Fruit fly (Drosophila melanogaster) whole organism, wandering third instar larva: ENCODE results near the gene Ced-12.

Experiments used
- Abd-B ChIP-seq: fragments of >200 bp; optimal IDR thresholded peaks from 2 replicates; lab custom pipeline; 2017; ENCODE audit warnings: missing biosample characterization, missing genetic modification characterization
- CG32264 ChIP-seq: fragments of 200-800 bp; sonication (Bioruptor generic); optimal IDR thresholded peaks from 2 replicates; lab custom pipeline; 2016; ENCODE audit warnings: missing biosample characterization, missing genetic modification characterization
- CG9705 ChIP-seq: fragments of 200-800 bp; sonication (Bioruptor generic); optimal IDR thresholded peaks from 2 replicates; lab custom pipeline; 2018; ENCODE audit warnings: missing biosample characterization, mild to moderate bottlenecking, missing genetic modification characterization
- CrebA ChIP-seq: fragments of 200-800 bp; sonication (Bioruptor generic); optimal IDR thresholded peaks from 2 replicates; lab custom pipeline; 2016; ENCODE audit warnings: missing biosample characterization, mild to moderate bottlenecking, missing genetic modification characterization, borderline replicate concordance
- Dfd ChIP-seq: fragments of >200 bp; optimal IDR thresholded peaks from 2 replicates; lab custom pipeline; 2017; ENCODE audit warnings: missing biosample characterization, missing genetic modification characterization
- Dif ChIP-seq: fragments of 200-275, 200-300 bp; sonication (Bioruptor generic); optimal IDR thresholded peaks from 2 replicates; lab custom pipeline; 2018; ENCODE audit warnings: missing biosample characterization, missing genetic modification characterization; ENCODE audit not compliant: partially characterized antibody
- GATAd ChIP-seq: sonication (Bioruptor generic); optimal IDR thresholded peaks from 2 replicates; lab custom pipeline; 2016; ENCODE audit warnings: missing biosample characterization, missing genetic modification characterization
- HLH106 ChIP-seq: fragments of 200-800 bp; optimal IDR thresholded peaks from 3 replicates; lab custom pipeline; 2019; ENCODE audit warnings: missing biosample characterization, mild to moderate bottlenecking, missing genetic modification characterization, moderate library complexity
- Hnf4 ChIP-seq: fragments of 200-800 bp; sonication (Bioruptor generic); optimal IDR thresholded peaks from 2 replicates; lab custom pipeline; 2016; ENCODE audit warnings: missing biosample characterization, mild to moderate bottlenecking, missing genetic modification characterization
- Hr78 ChIP-seq: fragments of >200 bp; optimal IDR thresholded peaks from 2 replicates; lab custom pipeline; 2017; ENCODE audit warnings: missing biosample characterization, missing genetic modification characterization
- Hr83 ChIP-seq: fragments of 200-300 bp; sonication (Bioruptor generic); optimal IDR thresholded peaks from 2 replicates; lab custom pipeline; 2016; ENCODE audit warnings: missing biosample characterization, mild to moderate bottlenecking, missing genetic modification characterization, moderate library complexity; ENCODE audit not compliant: poor library complexity, severe bottlenecking
- Mio ChIP-seq: sonication (Bioruptor generic); optimal IDR thresholded peaks from 2 replicates; lab custom pipeline; 2016; ENCODE audit warnings: missing biosample characterization, missing genetic modification characterization
- Myc ChIP-seq: fragments of >200 bp; optimal IDR thresholded peaks from 2 replicates; lab custom pipeline; 2017
- N ChIP-seq: fragments of >200 bp; optimal IDR thresholded peaks from 2 replicates; lab custom pipeline; 2018; ENCODE audit warnings: missing biosample characterization, missing external identifiers, missing genetic modification characterization
- OdsH ChIP-seq: fragments of 200-800 bp; sonication (Bioruptor generic); optimal IDR thresholded peaks from 2 replicates; lab custom pipeline; 2016; ENCODE audit warnings: missing biosample characterization, mild to moderate bottlenecking, missing genetic modification characterization
- Rel ChIP-seq, 2 experiments: fragments of 200-800 bp; sonication (Bioruptor generic) in 1 of 2; optimal IDR thresholded peaks; 2 replicates in 1 of 2; 3 replicates in 1 of 2; lab custom pipeline; 2016 to 2019; ENCODE audit warnings: mild to moderate bottlenecking in 2 of 2, missing biosample characterization in 2 of 2, missing genetic modification characterization in 2 of 2, moderate library complexity in 1 of 2
- Sp1 ChIP-seq: fragments of 200-800 bp; sonication (Bioruptor generic); optimal IDR thresholded peaks from 3 replicates; lab custom pipeline; 2019; ENCODE audit warnings: missing biosample characterization, mild to moderate bottlenecking, missing genetic modification characterization, moderate library complexity
- br ChIP-seq: fragments of 200-800 bp; sonication (Bioruptor generic); optimal IDR thresholded peaks from 2 replicates; lab custom pipeline; 2016; ENCODE audit warnings: missing biosample characterization, missing genetic modification characterization
- brk ChIP-seq: fragments of 200-800 bp; sonication (Bioruptor generic); optimal IDR thresholded peaks from 2 replicates; lab custom pipeline; 2016; ENCODE audit warnings: missing biosample characterization, mild to moderate bottlenecking, missing genetic modification characterization
- dl ChIP-seq, 2 experiments: fragments of 175-275, 200-275 bp in 1 of 2; fragments of 200-275 bp in 1 of 2; sonication (Bioruptor generic); optimal IDR thresholded peaks; lab custom pipeline; 2018; ENCODE audit warnings: mild to moderate bottlenecking in 2 of 2, missing biosample characterization in 2 of 2, missing genetic modification characterization in 2 of 2, moderate library complexity in 2 of 2; ENCODE audit not compliant: partially characterized antibody in 2 of 2, insufficient read depth in 1 of 2
- dmrt93B ChIP-seq: fragments of 200-800 bp; sonication (Bioruptor generic); optimal IDR thresholded peaks from 2 replicates; lab custom pipeline; 2018; ENCODE audit warnings: missing biosample characterization, mild to moderate bottlenecking, missing genetic modification characterization
- dsf ChIP-seq: sonication (Bioruptor generic); optimal IDR thresholded peaks from 2 replicates; lab custom pipeline; 2016; ENCODE audit warnings: missing biosample characterization, missing genetic modification characterization, borderline replicate concordance
- ey ChIP-seq: fragments of 200-800 bp; sonication (Bioruptor generic); optimal IDR thresholded peaks from 2 replicates; lab custom pipeline; 2016; ENCODE audit warnings: missing biosample characterization, missing genetic modification characterization
- foxo ChIP-seq, 2 experiments: fragments of 200-800 bp; sonication (Bioruptor generic); optimal IDR thresholded peaks; 2 replicates in 1 of 2; 3 replicates in 1 of 2; lab custom pipeline; 2016 to 2017; ENCODE audit warnings: missing biosample characterization in 2 of 2, missing genetic modification characterization in 2 of 2
- h ChIP-seq: fragments of 200-800 bp; sonication (Bioruptor generic); optimal IDR thresholded peaks from 3 replicates; lab custom pipeline; 2016; ENCODE audit warnings: missing biosample characterization, mild to moderate bottlenecking, missing genetic modification characterization
- lola ChIP-seq: fragments of >200 bp; optimal IDR thresholded peaks from 2 replicates; lab custom pipeline; 2017; ENCODE audit warnings: missing biosample characterization, missing genetic modification characterization
- pan ChIP-seq: fragments of >200 bp; optimal IDR thresholded peaks from 2 replicates; lab custom pipeline; 2017
- psq ChIP-seq: fragments of 200-800 bp; sonication (Bioruptor generic); optimal IDR thresholded peaks from 3 replicates; lab custom pipeline; 2017; ENCODE audit warnings: missing biosample characterization, mild to moderate bottlenecking, missing genetic modification characterization, moderate library complexity
- rgr ChIP-seq: fragments of 200-800 bp; sonication (Bioruptor generic); optimal IDR thresholded peaks from 3 replicates; lab custom pipeline; 2016; ENCODE audit warnings: missing biosample characterization, mild to moderate bottlenecking, missing genetic modification characterization
- sv ChIP-seq: fragments of 200-800 bp; sonication (Bioruptor generic); optimal IDR thresholded peaks from 3 replicates; lab custom pipeline; 2016; ENCODE audit warnings: missing biosample characterization, missing genetic modification characterization
- tai ChIP-seq: sonication (Bioruptor generic); optimal IDR thresholded peaks from 2 replicates; lab custom pipeline; 2016; ENCODE audit warnings: missing biosample characterization, missing genetic modification characterization
- usp ChIP-seq: fragments of >200 bp; optimal IDR thresholded peaks from 2 replicates; lab custom pipeline; 2017; ENCODE audit warnings: missing biosample characterization, missing genetic modification characterization
- woc ChIP-seq: sonication (Bioruptor generic); optimal IDR thresholded peaks from 2 replicates; lab custom pipeline; 2016; ENCODE audit warnings: missing biosample characterization, mild to moderate bottlenecking, missing genetic modification characterization

Ced-12 gene

DNA sequence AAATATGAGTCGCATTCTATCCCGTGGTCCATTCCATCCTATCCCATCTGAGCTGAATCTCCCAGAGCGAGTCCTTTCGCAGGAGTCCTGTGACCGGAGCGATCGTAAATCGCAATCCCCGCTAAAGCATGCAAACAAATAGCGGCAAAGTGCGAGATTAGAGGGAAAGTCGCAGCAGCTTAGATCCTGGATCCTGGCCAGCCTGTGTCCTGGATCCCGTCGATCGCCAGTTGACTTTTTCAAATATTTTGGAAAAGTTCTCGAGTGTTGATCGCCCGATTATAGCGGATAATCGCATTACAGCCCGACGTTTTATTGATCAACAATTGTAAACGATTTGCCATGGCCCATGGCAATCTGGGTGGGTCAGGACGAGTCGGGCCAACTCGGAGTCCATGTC, 8.5 kb upstream of the Ced-12 start:
- TF ChIP-seq Rel (GFP tag; optimal IDR thresholded peaks at IDR 0.05; lab: Kevin White, UChicago) (no peak), Rel (tag; optimal IDR thresholded peaks at IDR 0.05; lab: Kevin White, UChicago) (no peak), br (no peak), CG32264 (GFP tag; lab: Kevin White, UChicago) (no peak), dsf (GFP tag; lab: Kevin White, UChicago) (no peak), Hr83 (GFP tag; lab: Kevin White, UChicago) (no peak), rgr (GFP tag; lab: Kevin White, UChicago) (no peak), tai (GFP tag; lab: Kevin White, UChicago) (no peak), dl (GFP tag; optimal IDR thresholded peaks at IDR 0.05; lab: Kevin White, UChicago; ENCODE audit: insufficient read depth in 1 of 2, partially characterized antibody in 2 of 2) (no peak), OdsH (GFP tag; lab: Kevin White, UChicago) (no peak), usp (GFP tag; lab: Kevin White, UChicago) (no peak), Dfd (GFP tag; lab: Kevin White, UChicago) (no peak), N (GFP tag; lab: Kevin White, UChicago) (no peak), psq (GFP tag; lab: Kevin White, UChicago) (no peak), Hnf4 (GFP tag; lab: Kevin White, UChicago) (no peak), Mio (GFP tag; lab: Kevin White, UChicago) (no peak), lola (GFP tag; lab: Kevin White, UChicago) (no peak), Hr78 (GFP tag; lab: Kevin White, UChicago) (no peak)
- TF ChIP-seq, all 38 proteins: peak for 0

DNA sequence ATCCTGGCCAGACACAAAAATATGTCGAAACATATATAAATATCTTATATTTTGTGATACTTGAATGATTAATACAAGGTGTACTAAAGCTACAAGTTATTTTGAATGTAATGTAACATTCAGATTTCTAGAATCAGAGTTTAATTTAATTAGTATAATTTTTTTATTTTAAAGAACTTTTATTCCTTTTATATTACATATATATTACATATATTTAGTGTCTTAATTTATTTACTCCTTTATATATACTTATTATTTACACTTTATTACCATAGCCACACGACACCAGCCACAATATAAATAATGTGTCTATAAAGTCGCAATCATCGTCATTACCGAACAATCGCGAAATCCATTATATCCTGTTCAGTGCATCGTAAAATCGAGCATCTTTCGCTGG, 6.1 kb upstream of the Ced-12 start, which contains the start of gene Pex19:
TSS of gene Pex19 (plus strand) at position 301 of the 400 bp plus-strand sequence.
- TF ChIP-seq psq (GFP tag; lab: Kevin White, UChicago) (no peak), Myc (lab: Kevin White, UChicago) (no peak), rgr (GFP tag; lab: Kevin White, UChicago) (no peak), woc (no peak), foxo (GFP tag; optimal IDR thresholded peaks at IDR 0.05; lab: Kevin White, UChicago) (no peak), h (GFP tag; lab: Kevin White, UChicago) (no peak), CrebA (no peak), N (GFP tag; lab: Kevin White, UChicago) (no peak), CG9705 (GFP tag; lab: Kevin White, UChicago) (no peak), Dfd (GFP tag; lab: Kevin White, UChicago) (no peak), tai (GFP tag; lab: Kevin White, UChicago) (no peak), Hnf4 (GFP tag; lab: Kevin White, UChicago) (no peak), dmrt93B (GFP tag; lab: Kevin White, UChicago) (no peak), usp (GFP tag; lab: Kevin White, UChicago) (no peak), Abd-B (no peak), sv (GFP tag; lab: Kevin White, UChicago) (no peak), Dif (GFP tag; lab: Kevin White, UChicago) (no peak), lola (GFP tag; lab: Kevin White, UChicago) (no peak), GATAd (GFP tag; lab: Kevin White, UChicago) (no peak), HLH106 (tag; lab: Kevin White, UChicago) (no peak)

DNA sequence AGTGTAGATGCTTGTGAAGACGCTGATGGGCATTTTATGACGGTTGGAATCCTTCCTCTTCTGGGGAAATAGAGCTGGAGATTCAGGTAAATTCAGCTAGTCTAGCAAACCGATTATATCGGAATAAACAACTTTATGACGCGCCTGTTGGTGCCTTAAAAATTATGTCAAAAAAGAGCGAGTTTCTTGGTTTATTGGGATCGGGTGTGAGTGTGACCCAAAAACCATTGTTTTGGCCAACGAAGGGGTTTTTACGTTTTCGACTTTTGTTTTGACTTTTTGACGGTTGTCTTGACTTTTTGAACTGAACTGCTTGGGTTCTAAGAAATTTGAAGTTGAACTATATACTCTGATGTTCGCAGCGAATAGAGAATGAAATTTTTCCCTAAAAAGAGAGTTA, 5.6 kb upstream of the Ced-12 start:
- TF ChIP-seq Myc (lab: Kevin White, UChicago) = no peak
- TF ChIP-seq brk = no peak
- TF ChIP-seq dl (GFP tag; optimal IDR thresholded peaks at IDR 0.05; lab: Kevin White, UChicago; ENCODE audit: insufficient read depth in 1 of 2, partially characterized antibody in 2 of 2) = no peak
- no peak for TF ChIP-seq GATAd (GFP tag; lab: Kevin White, UChicago)
- TF ChIP-seq CG9705 (GFP tag; lab: Kevin White, UChicago) = no peak
- no peak for TF ChIP-seq pan (lab: Kevin White, UChicago)
- TF ChIP-seq Sp1 (GFP tag; lab: Kevin White, UChicago) = no peak
- TF ChIP-seq Dfd (GFP tag; lab: Kevin White, UChicago) = no peak
- TF ChIP-seq ey (GFP tag; lab: Kevin White, UChicago) = no peak
- no peak for TF ChIP-seq CrebA
- TF ChIP-seq usp (GFP tag; lab: Kevin White, UChicago) = no peak
- no peak for TF ChIP-seq Mio (GFP tag; lab: Kevin White, UChicago)
- no peak for TF ChIP-seq Hnf4 (GFP tag; lab: Kevin White, UChicago)
- TF ChIP-seq tai (GFP tag; lab: Kevin White, UChicago) = no peak
- TF ChIP-seq CG32264 (GFP tag; lab: Kevin White, UChicago) = no peak
- no peak for TF ChIP-seq lola (GFP tag; lab: Kevin White, UChicago)
- no peak for TF ChIP-seq HLH106 (tag; lab: Kevin White, UChicago)
- TF ChIP-seq br = no peak
- no peak for TF ChIP-seq h (GFP tag; lab: Kevin White, UChicago)
- TF ChIP-seq dmrt93B (GFP tag; lab: Kevin White, UChicago) = no peak
